Worm (Caenorhabditis elegans): ENCODE results near the gene D1054.9.

- TF ChIP-seq ztf-11 (tag; optimal IDR thresholded peaks at IDR 0.05): no peak
- TF ChIP-seq snpc-4 (tag; optimal IDR thresholded peaks at IDR 0.05): no peak
- TF ChIP-seq elt-1 (tag; optimal IDR thresholded peaks at IDR 0.05): no peak
- TF ChIP-seq unc-39 (tag; optimal IDR thresholded peaks at IDR 0.05): no peak
- TF ChIP-seq nhr-67 (tag; optimal IDR thresholded peaks at IDR 0.05): no peak
- TF ChIP-seq zag-1 (tag; optimal IDR thresholded peaks at IDR 0.05): no peak
- TF ChIP-seq nhr-237 (tag; optimal IDR thresholded peaks at IDR 0.05): no peak
- TF ChIP-seq nfya-1 (tag; optimal IDR thresholded peaks at IDR 0.05; ENCODE audit: insufficient read depth): no peak
Measured at ce11 chrV:10776528-10777055, 14.3 kb downstream of the D1054.9 start, which contains the start of gene D1054.5.
